Worm (Caenorhabditis elegans) whole organism, late embryonic: ENCODE measurements around the gene F18E3.10.

Experiments used
- F13H6.1 ChIP-seq: sonication (generic microtip); optimal IDR thresholded peaks from 2 replicates; lab custom pipeline; 2016; ENCODE audit warnings: missing genetic modification characterization, missing compliant biosample characterization
- ama-1 ChIP-seq: fragments of 150-350 bp; optimal IDR thresholded peaks from 2 replicates; lab custom pipeline; 2014
- ceh-30 ChIP-seq: fragments of 150-350 bp; optimal IDR thresholded peaks from 2 replicates; lab custom pipeline; 2014; ENCODE audit warnings: missing biosample characterization, missing genetic modification characterization
- gmeb-2 ChIP-seq: sonication (generic microtip); optimal IDR thresholded peaks from 2 replicates; lab custom pipeline; 2016; ENCODE audit warnings: missing genetic modification characterization, inconsistent platforms, missing compliant biosample characterization
- nfya-1 ChIP-seq: sonication (generic microtip); optimal IDR thresholded peaks from 2 replicates; lab custom pipeline; 2017; ENCODE audit warnings: missing genetic modification characterization, mild to moderate bottlenecking, missing compliant biosample characterization, antibody characterized with exemption, moderate library complexity
- odd-2 ChIP-seq: sonication (generic microtip); optimal IDR thresholded peaks from 2 replicates; lab custom pipeline; 2017; ENCODE audit warnings: antibody characterized with exemption, mild to moderate bottlenecking, missing genetic modification characterization, missing compliant biosample characterization
- unc-86 ChIP-seq: sonication (generic microtip); optimal IDR thresholded peaks from 2 replicates; lab custom pipeline; 2016; ENCODE audit warnings: missing genetic modification characterization, missing compliant biosample characterization

DNA sequence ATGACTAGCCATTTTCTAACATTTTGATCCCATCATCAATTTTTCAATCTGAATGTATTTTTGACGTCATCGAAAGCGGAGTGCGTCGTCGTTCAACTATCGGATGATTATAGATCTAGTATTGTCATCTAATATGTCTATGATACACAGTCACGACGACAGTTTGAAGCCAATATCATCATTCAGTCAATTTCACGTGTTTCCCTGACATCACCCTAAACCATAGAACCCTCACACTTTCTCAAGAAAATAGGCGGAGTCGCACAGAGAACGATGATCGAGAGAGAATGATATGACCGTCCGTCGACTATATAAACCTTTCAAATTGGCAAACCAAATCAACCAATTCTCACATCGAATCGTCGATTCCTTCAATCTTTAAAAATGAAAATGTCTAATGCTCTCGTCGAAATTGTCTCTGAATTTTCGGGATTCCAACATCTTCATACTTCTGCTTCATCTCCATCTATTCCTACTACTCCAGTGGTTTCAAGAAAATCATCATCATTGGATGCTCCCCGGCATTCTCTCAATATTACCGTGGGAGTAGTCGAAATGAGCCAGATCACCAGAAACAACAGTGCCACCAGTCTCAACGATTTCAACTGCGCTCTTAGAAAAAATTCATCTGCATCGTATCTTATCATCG is 8.3 kb downstream of the F18E3.10 start, which contains the start of gene F18E3.13:
- no peak for TF ChIP-seq ama-1 (lab: Kevin White, UChicago)
- TF ChIP-seq unc-86 (tag; lab: Kevin White, UChicago), result no peak
- no peak for TF ChIP-seq odd-2
- TF ChIP-seq nfya-1, result no peak
- no peak for TF ChIP-seq gmeb-2 (tag; lab: Kevin White, UChicago)
- TF ChIP-seq F13H6.1 (tag; lab: Kevin White, UChicago), result no peak
- no peak for TF ChIP-seq ceh-30 (tag; lab: Kevin White, UChicago)
